Worm (Caenorhabditis elegans): Measurements from ENCODE around the gene srd-8.

srd-8 gene

ce11 chrIV:5665353-5665918, 20.0 kb upstream of the srd-8 start:
- TF ChIP-seq unc-130 (GFP tag; optimal IDR thresholded peaks at IDR 0.05) = no peak
- TF ChIP-seq nhr-11 (tag; optimal IDR thresholded peaks at IDR 0.05) = peak; percentile 69
- no peak for TF ChIP-seq tra-1 (GFP tag; IDR thresholded peaks at IDR 0.05)
- no peak for TF ChIP-seq Y48G9A.11 (GFP tag; IDR thresholded peaks at IDR 0.05)
- peak; percentile 81 for TF ChIP-seq hlh-11 (tag; optimal IDR thresholded peaks at IDR 0.05)
- TF ChIP-seq lir-3 (tag; optimal IDR thresholded peaks at IDR 0.05) = no peak
- no peak for TF ChIP-seq jun-1 (tag; optimal IDR thresholded peaks at IDR 0.05)
- TF ChIP-seq F44E2.7 (GFP tag; IDR thresholded peaks at IDR 0.05) = no peak
- TF ChIP-seq nhr-42 (GFP tag; IDR thresholded peaks at IDR 0.05) = no peak
- TF ChIP-seq ceh-32 (tag; optimal IDR thresholded peaks at IDR 0.05; ENCODE audit: poor library complexity) = no peak
- peak; percentile 40 for TF ChIP-seq mep-1 (tag; optimal IDR thresholded peaks at IDR 0.05)
- TF ChIP-seq ceh-82 (tag; optimal IDR thresholded peaks at IDR 0.05) = no peak
- no peak for TF ChIP-seq skn-1 (tag; optimal IDR thresholded peaks at IDR 0.05)
- no peak for TF ChIP-seq ztf-11 (tag; optimal IDR thresholded peaks at IDR 0.05)
- no peak for TF ChIP-seq aly-2 (tag; optimal IDR thresholded peaks at IDR 0.05)
- TF ChIP-seq ces-1 (GFP tag; optimal IDR thresholded peaks at IDR 0.05) = no peak
- peak; percentile 57 for TF ChIP-seq dve-1 (tag; optimal IDR thresholded peaks at IDR 0.05; ENCODE audit: insufficient read depth)
- TF ChIP-seq ceh-44 (GFP tag; IDR thresholded peaks at IDR 0.05) = no peak
- no peak for TF ChIP-seq dmd-8 (GFP tag; IDR thresholded peaks at IDR 0.05)
- no peak for TF ChIP-seq daf-8 (GFP tag; IDR thresholded peaks at IDR 0.05)
- TF ChIP-seq nhr-41 (GFP tag; IDR thresholded peaks at IDR 0.05) = no peak
- 0 out of 2 replicates have a peak, but pooled peaks have one; percentile 12 for TF ChIP-seq ceh-20 (GFP tag; IDR thresholded peaks at IDR 0.05)
- TF ChIP-seq lin-38 (GFP tag; IDR thresholded peaks at IDR 0.05) = no peak
- TF ChIP-seq dmd-6 (GFP tag; IDR thresholded peaks at IDR 0.05) = peak; percentile 60
- TF ChIP-seq gei-8 (GFP tag; optimal IDR thresholded peaks at IDR 0.05) = no peak
- no peak for TF ChIP-seq saeg-2 (GFP tag; IDR thresholded peaks at IDR 0.05)
- TF ChIP-seq mes-2 (tag; optimal IDR thresholded peaks at IDR 0.05; ENCODE audit: poor library complexity, severe bottlenecking) = peak; percentile 37
- no peak for TF ChIP-seq php-3 (GFP tag; IDR thresholded peaks at IDR 0.05)
- no peak for TF ChIP-seq sdz-12 (GFP tag; optimal IDR thresholded peaks at IDR 0.05)
- no peak for TF ChIP-seq pha-4 (GFP tag; IDR thresholded peaks at IDR 0.05)
- no peak for TF ChIP-seq pha-4 (tag; optimal IDR thresholded peaks at IDR 0.05)
- TF ChIP-seq ztf-7 (tag; optimal IDR thresholded peaks at IDR 0.05) = no peak
- TF ChIP-seq ZK337.2 (GFP tag; IDR thresholded peaks at IDR 0.05) = no peak
- peak; percentile 9 for TF ChIP-seq nhr-48 (tag; optimal IDR thresholded peaks at IDR 0.05)
- TF ChIP-seq arid-1 (GFP tag; conservative IDR thresholded peaks at IDR 0.05) = 0 out of 2 replicates have a peak, but pooled peaks have one; percentile 19
- TF ChIP-seq zip-11 (GFP tag; IDR thresholded peaks at IDR 0.05) = no peak
- TF ChIP-seq F49E8.2 (tag; optimal IDR thresholded peaks at IDR 0.05; ENCODE audit: borderline replicate concordance) = no peak
- no peak for TF ChIP-seq fos-1 (tag; optimal IDR thresholded peaks at IDR 0.05)
- TF ChIP-seq T20F7.1 (GFP tag; optimal IDR thresholded peaks at IDR 0.05) = no peak
- no peak for TF ChIP-seq egl-27 (tag; optimal IDR thresholded peaks at IDR 0.05)
- no peak for TF ChIP-seq dmd-9 (GFP tag; IDR thresholded peaks at IDR 0.05)
- TF ChIP-seq nhr-237 (tag; optimal IDR thresholded peaks at IDR 0.05) = no peak
- TF ChIP-seq tag-97 (GFP tag; IDR thresholded peaks at IDR 0.05) = no peak
- no peak for TF ChIP-seq ama-1 (optimal IDR thresholded peaks at IDR 0.05)
- no peak for TF ChIP-seq vab-7 (GFP tag; IDR thresholded peaks at IDR 0.05)
- TF ChIP-seq daf-16 (GFP tag; optimal IDR thresholded peaks at IDR 0.05) = peak in 1 of 2 experiments; percentile 5
- peak; percentile 15 for TF ChIP-seq daf-16 (tag; optimal IDR thresholded peaks at IDR 0.05)
- TF ChIP-seq hmg-1.1 (GFP tag; IDR thresholded peaks at IDR 0.05) = peak; percentile 53; the same call in 1 of the 2 replicates
- TF ChIP-seq lin-1 (GFP tag; IDR thresholded peaks at IDR 0.05) = no peak
- no peak for TF ChIP-seq zfp-3 (GFP tag; conservative IDR thresholded peaks at IDR 0.05)
- no peak for TF ChIP-seq snpc-4 (tag; optimal IDR thresholded peaks at IDR 0.05)
- TF ChIP-seq mdt-29 (GFP tag; IDR thresholded peaks at IDR 0.05) = 0 out of 2 replicates have a peak, but pooled peaks have one; percentile 25

Measured in whole organism, L4 larva.